Worm (Caenorhabditis elegans) whole organism, midembryonic: ENCODE data around the gene drp-1.

ENCODE experiments used
- ref-1 ChIP-seq: fragments of 200-800 bp; sonication (Bioruptor generic); conservative IDR thresholded peaks from 2 replicates; pipeline ENCODE4 v1.3.6; 2022; ENCODE audit warnings: missing genetic modification reagents, missing genetic modification characterization, missing compliant biosample characterization
- ztf-29 ChIP-seq: fragments of 200-800 bp; sonication (Bioruptor generic); IDR thresholded peaks from 2 replicates; pipeline ENCODE4 v1.3.6; 2022; ENCODE audit warnings: missing genetic modification reagents, missing genetic modification characterization, missing compliant biosample characterization

DNA sequence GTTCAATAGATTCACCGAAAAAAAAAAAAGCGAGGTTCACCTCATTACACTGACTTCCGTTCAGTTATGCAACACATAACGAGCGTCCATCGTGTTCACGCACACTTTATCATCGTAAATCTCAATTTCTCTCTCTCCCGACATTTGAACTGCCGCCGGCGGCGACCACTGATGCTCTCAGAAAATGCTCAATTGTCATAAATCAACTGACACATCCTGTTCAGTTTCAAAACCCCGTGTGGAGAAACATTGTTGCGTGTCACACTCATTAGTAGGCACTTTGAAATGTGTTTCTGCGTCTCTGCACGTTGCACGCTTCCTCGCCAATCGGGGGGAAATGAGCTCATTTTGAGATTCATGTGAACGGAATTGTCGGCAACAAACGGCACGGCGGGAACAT, 2.5 kb upstream of the drp-1 start:
- no peak for TF ChIP-seq ztf-29
- no peak for TF ChIP-seq ref-1 (GFP tag; lab: Robert Waterston, UW)
